Fruit fly (Drosophila melanogaster) whole organism, wandering third instar larva: Measurements from ENCODE around the gene yellow-c.

Experiments used
- Abd-B ChIP-seq: fragments of >200 bp; optimal IDR thresholded peaks from 2 replicates; lab custom pipeline; 2017; ENCODE audit warnings: missing biosample characterization, missing genetic modification characterization
- foxo ChIP-seq, 2 experiments: fragments of 200-800 bp; sonication (Bioruptor generic); optimal IDR thresholded peaks; 2 replicates in 1 of 2; 3 replicates in 1 of 2; lab custom pipeline; 2016 to 2017; ENCODE audit warnings: missing biosample characterization in 2 of 2, missing genetic modification characterization in 2 of 2
- jim ChIP-seq: fragments of 175-275, 200-325 bp; sonication (Bioruptor generic); optimal IDR thresholded peaks from 2 replicates; lab custom pipeline; 2016; ENCODE audit warnings: missing biosample characterization, mild to moderate bottlenecking, missing genetic modification characterization
- rgr ChIP-seq: fragments of 200-800 bp; sonication (Bioruptor generic); optimal IDR thresholded peaks from 3 replicates; lab custom pipeline; 2016; ENCODE audit warnings: missing biosample characterization, mild to moderate bottlenecking, missing genetic modification characterization
- usp ChIP-seq: fragments of >200 bp; optimal IDR thresholded peaks from 2 replicates; lab custom pipeline; 2017; ENCODE audit warnings: missing biosample characterization, missing genetic modification characterization

The yellow-c gene

DNA sequence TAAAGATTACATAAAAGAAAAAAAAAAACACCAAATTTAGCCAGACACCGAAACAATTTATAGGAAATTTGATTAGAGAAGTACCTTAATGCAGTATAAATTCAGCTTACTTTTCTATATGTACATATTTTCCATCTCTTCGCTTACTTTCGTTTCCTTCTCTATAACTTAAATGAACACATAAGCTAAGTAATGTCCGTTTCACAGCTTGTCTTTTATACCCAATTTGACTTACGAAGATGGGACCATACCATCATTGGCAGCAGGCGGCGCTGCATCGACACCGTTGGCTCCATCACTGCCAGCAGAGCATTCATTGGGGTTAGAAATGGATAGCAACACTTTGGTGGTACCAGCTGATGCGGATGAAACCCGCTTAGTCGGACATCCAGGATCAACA, 35.0 kb downstream of the yellow-c start, which contains the start of gene vig:
Gene vig, minus strand, starts transcription at position 101 of the 400 bp plus-strand sequence.
- TF ChIP-seq Abd-B (GFP tag; lab: Kevin White, UChicago) (no peak), foxo (GFP tag; optimal IDR thresholded peaks at IDR 0.05; lab: Kevin White, UChicago) (no peak)

DNA sequence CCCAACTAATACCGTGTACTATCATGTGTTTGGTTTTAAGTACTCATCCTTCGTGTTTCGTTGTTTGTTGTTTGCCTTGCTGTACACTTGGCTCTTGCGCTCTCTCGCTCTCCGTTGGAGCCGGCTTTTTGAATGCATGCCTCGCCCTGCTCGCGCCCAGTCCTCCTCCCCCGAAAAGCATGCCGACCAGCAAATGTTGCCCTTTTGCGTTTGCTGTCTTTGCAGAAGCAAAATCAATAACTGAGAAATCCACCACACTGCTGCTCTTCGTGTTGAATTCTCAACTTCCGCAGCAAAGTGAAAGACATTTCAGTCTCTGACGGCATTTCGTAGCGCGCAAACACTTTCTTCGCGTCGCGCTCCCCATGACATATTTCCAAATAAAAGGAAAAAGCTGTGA, 39.3 kb downstream of the yellow-c start, which contains the start of gene wwk:
Gene wwk, plus strand, starts transcription at position 312 of the 400 bp plus-strand sequence.
- TF ChIP-seq rgr (no peak), jim (GFP tag; lab: Kevin White, UChicago) (no peak), usp (no peak)
